Worm (Caenorhabditis elegans) whole organism, late embryonic: Measurements from ENCODE around the gene adt-2.

Source experiments
- C38D4.7 ChIP-seq: fragments of 200-800 bp; sonication (Bioruptor generic); optimal IDR thresholded peaks from 2 replicates; lab custom pipeline; 2018; ENCODE audit warnings: mild to moderate bottlenecking, missing genetic modification characterization, moderate library complexity, missing compliant biosample characterization
- T23F11.4 ChIP-seq: fragments of 200-800 bp; sonication (Bioruptor generic); optimal IDR thresholded peaks from 2 replicates; lab custom pipeline; 2018; ENCODE audit warnings: mild to moderate bottlenecking, missing genetic modification characterization, missing compliant biosample characterization
- ahr-1 ChIP-seq: sonication (generic microtip); optimal IDR thresholded peaks from 2 replicates; lab custom pipeline; 2016; ENCODE audit warnings: missing genetic modification characterization, missing compliant biosample characterization
- ama-1 ChIP-seq: fragments of 150-350 bp; optimal IDR thresholded peaks from 2 replicates; lab custom pipeline; 2014
- ceh-14 ChIP-seq: sonication (generic microtip); optimal IDR thresholded peaks from 2 replicates; lab custom pipeline; 2016; ENCODE audit warnings: missing genotype, missing genetic modification characterization, missing compliant biosample characterization
- ceh-18 ChIP-seq: sonication (generic microtip); optimal IDR thresholded peaks from 2 replicates; lab custom pipeline; 2016; ENCODE audit warnings: missing genetic modification characterization, missing compliant biosample characterization
- ceh-30 ChIP-seq: fragments of 150-350 bp; optimal IDR thresholded peaks from 2 replicates; lab custom pipeline; 2014; ENCODE audit warnings: missing biosample characterization, missing genetic modification characterization
- ceh-45 ChIP-seq: fragments of 200-800 bp; sonication (Bioruptor generic); IDR thresholded peaks from 2 replicates; pipeline ENCODE4 v1.3.6; 2022; ENCODE audit warnings: missing genetic modification reagents, missing genetic modification characterization, missing compliant biosample characterization
- ceh-48 ChIP-seq: sonication (generic microtip); optimal IDR thresholded peaks from 2 replicates; lab custom pipeline; 2016; ENCODE audit warnings: missing genetic modification characterization, inconsistent platforms, missing compliant biosample characterization
- ceh-9 ChIP-seq: sonication (generic microtip); optimal IDR thresholded peaks from 2 replicates; lab custom pipeline; 2016; ENCODE audit warnings: mild to moderate bottlenecking, missing genetic modification characterization, inconsistent platforms, missing compliant biosample characterization
- dve-1 ChIP-seq: sonication (generic microtip); optimal IDR thresholded peaks from 2 replicates; lab custom pipeline; 2017; ENCODE audit warnings: antibody characterized with exemption, mild to moderate bottlenecking, missing genetic modification characterization, missing compliant biosample characterization
- elt-2 ChIP-seq: sonication (generic microtip); optimal IDR thresholded peaks from 2 replicates; lab custom pipeline; 2016; ENCODE audit warnings: missing genetic modification reagents, missing genetic modification characterization, missing compliant biosample characterization
- elt-4 ChIP-seq: sonication (generic microtip); optimal IDR thresholded peaks from 2 replicates; lab custom pipeline; 2016; ENCODE audit warnings: missing genetic modification characterization, missing compliant biosample characterization
- ets-4 ChIP-seq: sonication (generic microtip); optimal IDR thresholded peaks from 2 replicates; lab custom pipeline; 2016; ENCODE audit warnings: missing genetic modification characterization, missing compliant biosample characterization
- eyg-1 ChIP-seq: sonication (generic microtip); optimal IDR thresholded peaks from 2 replicates; lab custom pipeline; 2016; ENCODE audit warnings: missing genotype, missing genetic modification characterization, missing compliant biosample characterization
- fax-1 ChIP-seq: sonication (generic microtip); optimal IDR thresholded peaks from 2 replicates; lab custom pipeline; 2016; ENCODE audit warnings: missing genotype, missing genetic modification characterization, missing compliant biosample characterization
- fkh-10 ChIP-seq: fragments of 150-350 bp; optimal IDR thresholded peaks from 2 replicates; lab custom pipeline; 2014; ENCODE audit warnings: missing biosample characterization, missing genetic modification reagents, missing genetic modification characterization
- fkh-6 ChIP-seq: sonication (generic microtip); optimal IDR thresholded peaks from 2 replicates; lab custom pipeline; 2016; ENCODE audit warnings: missing genetic modification characterization, missing compliant biosample characterization
- gmeb-2 ChIP-seq: sonication (generic microtip); optimal IDR thresholded peaks from 2 replicates; lab custom pipeline; 2016; ENCODE audit warnings: missing genetic modification characterization, inconsistent platforms, missing compliant biosample characterization
- hlh-13 ChIP-seq: fragments of 200-800 bp; sonication (Bioruptor generic); optimal IDR thresholded peaks from 2 replicates; lab custom pipeline; 2018; ENCODE audit warnings: mild to moderate bottlenecking, missing genetic modification characterization, missing compliant biosample characterization
- hlh-30 ChIP-seq: sonication (generic microtip); optimal IDR thresholded peaks from 2 replicates; lab custom pipeline; 2017; ENCODE audit warnings: antibody characterized with exemption, missing genetic modification characterization, missing compliant biosample characterization; ENCODE audit not compliant: insufficient read depth
- hlh-6 ChIP-seq: sonication (generic microtip); optimal IDR thresholded peaks from 2 replicates; lab custom pipeline; 2016; ENCODE audit warnings: missing genotype, missing genetic modification characterization, missing compliant biosample characterization
- hlh-8 ChIP-seq: sonication (generic microtip); optimal IDR thresholded peaks from 2 replicates; lab custom pipeline; 2016; ENCODE audit warnings: missing genotype, missing genetic modification characterization, missing compliant biosample characterization
- lim-6 ChIP-seq: sonication (generic microtip); optimal IDR thresholded peaks from 2 replicates; lab custom pipeline; 2016; ENCODE audit warnings: missing genetic modification characterization, missing compliant biosample characterization
- madf-2 ChIP-seq: sonication (generic microtip); optimal IDR thresholded peaks from 2 replicates; lab custom pipeline; 2017; ENCODE audit warnings: missing genetic modification characterization, missing compliant biosample characterization
- mec-3 ChIP-seq: sonication (generic microtip); optimal IDR thresholded peaks from 2 replicates; lab custom pipeline; 2016; ENCODE audit warnings: borderline replicate concordance, missing genetic modification characterization, missing compliant biosample characterization
- nfya-1 ChIP-seq: sonication (generic microtip); optimal IDR thresholded peaks from 2 replicates; lab custom pipeline; 2017; ENCODE audit warnings: missing genetic modification characterization, mild to moderate bottlenecking, missing compliant biosample characterization, antibody characterized with exemption, moderate library complexity
- nhr-11 ChIP-seq: fragments of 150-350 bp; optimal IDR thresholded peaks from 2 replicates; lab custom pipeline; 2014; ENCODE audit warnings: missing biosample characterization, missing genetic modification characterization
- npax-4 ChIP-seq: sonication (generic microtip); optimal IDR thresholded peaks from 2 replicates; lab custom pipeline; 2016; ENCODE audit warnings: missing genetic modification characterization, missing compliant biosample characterization
- odd-2 ChIP-seq: sonication (generic microtip); optimal IDR thresholded peaks from 2 replicates; lab custom pipeline; 2017; ENCODE audit warnings: antibody characterized with exemption, mild to moderate bottlenecking, missing genetic modification characterization, missing compliant biosample characterization
- pat-9 ChIP-seq: fragments of 200-800 bp; sonication (Bioruptor generic); optimal IDR thresholded peaks from 2 replicates; lab custom pipeline; 2018; ENCODE audit warnings: mild to moderate bottlenecking, missing genetic modification characterization, moderate library complexity, missing compliant biosample characterization
- pha-4 ChIP-seq: fragments of 150-350 bp; optimal IDR thresholded peaks from 2 replicates; lab custom pipeline; 2018; ENCODE audit warnings: missing biosample characterization, missing genetic modification reagents, missing genetic modification characterization
- pros-1 ChIP-seq: fragments of 150-350 bp; optimal IDR thresholded peaks from 2 replicates; lab custom pipeline; 2014; ENCODE audit warnings: missing biosample characterization, missing genetic modification reagents, missing genetic modification characterization
- ref-2 ChIP-seq: sonication (generic microtip); optimal IDR thresholded peaks from 2 replicates; lab custom pipeline; 2016; ENCODE audit warnings: missing genetic modification characterization, missing compliant biosample characterization
- rnt-1 ChIP-seq: sonication (generic microtip); optimal IDR thresholded peaks from 2 replicates; lab custom pipeline; 2016; ENCODE audit warnings: missing genetic modification characterization, missing compliant biosample characterization
- sdc-2 ChIP-seq: sonication (generic microtip); optimal IDR thresholded peaks from 2 replicates; lab custom pipeline; 2016; ENCODE audit warnings: missing genotype, missing genetic modification characterization, missing compliant biosample characterization
- sox-4 ChIP-seq: sonication (generic microtip); optimal IDR thresholded peaks from 2 replicates; lab custom pipeline; 2017; ENCODE audit warnings: mild to moderate bottlenecking, missing genetic modification characterization, inconsistent platforms, missing compliant biosample characterization
- syd-9 ChIP-seq: sonication (generic microtip); optimal IDR thresholded peaks from 2 replicates; lab custom pipeline; 2016; ENCODE audit warnings: mild to moderate bottlenecking, missing genetic modification characterization, moderate library complexity, missing compliant biosample characterization
- tbx-2 ChIP-seq: sonication (generic microtip); optimal IDR thresholded peaks from 2 replicates; lab custom pipeline; 2016; ENCODE audit warnings: missing genetic modification characterization, missing compliant biosample characterization
- unc-3 ChIP-seq, 2 experiments: fragments of 200-800 bp in 1 of 2; sonication (Bioruptor generic) in 1 of 2; sonication (generic microtip) in 1 of 2; conservative IDR thresholded peaks in 1 of 2; optimal IDR thresholded peaks in 1 of 2; 2 replicates each; pipeline versions ENCODE4 v1.3.6 to Lab custom; 2016 to 2022; ENCODE audit warnings: missing compliant biosample characterization in 2 of 2, missing genetic modification characterization in 2 of 2, missing genetic modification reagents in 1 of 2
- unc-86 ChIP-seq: sonication (generic microtip); optimal IDR thresholded peaks from 2 replicates; lab custom pipeline; 2016; ENCODE audit warnings: missing genetic modification characterization, missing compliant biosample characterization
- zip-5 ChIP-seq: sonication (generic microtip); optimal IDR thresholded peaks from 2 replicates; lab custom pipeline; 2016; ENCODE audit warnings: missing genetic modification characterization, missing compliant biosample characterization
- ztf-16 ChIP-seq: sonication (generic microtip); optimal IDR thresholded peaks from 2 replicates; lab custom pipeline; 2017; ENCODE audit warnings: missing genetic modification characterization, missing compliant biosample characterization

adt-2 gene

ce11 chrX:7593931-7594544 lies 8.0 kb downstream of the adt-2 start:
- TF ChIP-seq sdc-2 (no peak), syd-9 (no peak), eyg-1 (tag; lab: Kevin White, UChicago) (no peak), pha-4 (tag; lab: Kevin White, UChicago) (no peak), npax-4 (tag; lab: Kevin White, UChicago) (no peak), hlh-30 (no peak), pat-9 (tag; lab: Kevin White, UChicago) (no peak)

DNA sequence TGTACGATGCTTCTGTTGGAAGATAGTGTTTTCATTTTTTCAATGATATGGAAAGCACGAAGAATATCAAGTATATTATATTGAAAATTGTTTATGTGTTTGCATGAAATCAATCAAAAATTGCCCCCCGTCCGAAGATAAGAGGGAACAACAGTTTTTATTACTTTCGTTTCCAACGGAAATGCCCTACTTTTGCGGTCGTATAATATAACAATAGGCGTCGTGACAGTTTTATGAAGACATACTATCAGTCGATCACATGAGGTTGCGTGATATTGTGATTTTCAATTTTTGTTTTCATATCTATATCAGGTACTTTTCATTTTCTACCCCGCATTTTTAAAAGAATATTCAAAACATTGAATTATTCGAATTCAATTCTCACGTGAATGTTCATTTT lies 10.0 kb downstream of the adt-2 start:
- TF ChIP-seq hlh-6 (no peak), gmeb-2 (tag; lab: Kevin White, UChicago) (no peak), odd-2 (tag; lab: Kevin White, UChicago) (no peak), ahr-1 (tag; lab: Kevin White, UChicago) (no peak), ztf-16 (no peak), ceh-14 (tag; lab: Kevin White, UChicago) (no peak), pha-4 (tag; lab: Kevin White, UChicago) (no peak), ceh-48 (tag; lab: Kevin White, UChicago) (no peak), unc-86 (tag; lab: Kevin White, UChicago) (no peak), madf-2 (tag; lab: Kevin White, UChicago) (no peak)

ce11 chrX:7596627-7597026 lies 10.6 kb downstream of the adt-2 start, which contains the start of gene C44E12.1:
Gene C44E12.1, plus strand, starts transcription at chrX:7596927.
- TF ChIP-seq fkh-6 (tag; lab: Kevin White, UChicago) (no peak), ama-1 (no peak), nhr-11 (no peak), nfya-1 (tag; lab: Kevin White, UChicago) (no peak), hlh-8 (tag; lab: Kevin White, UChicago) (no peak), sdc-2 (no peak), elt-4 (tag; lab: Kevin White, UChicago) (no peak), eyg-1 (tag; lab: Kevin White, UChicago) (no peak), hlh-13 (GFP tag; lab: Kevin White, UChicago) (no peak), mec-3 (tag; lab: Kevin White, UChicago) (no peak), unc-86 (tag; lab: Kevin White, UChicago) (no peak), C38D4.7 (GFP tag; lab: Kevin White, UChicago) (no peak), ceh-18 (no peak), rnt-1 (tag; lab: Kevin White, UChicago) (no peak)

- no peak for TF ChIP-seq hlh-8 (tag; lab: Kevin White, UChicago)
- no peak for TF ChIP-seq T23F11.4 (GFP tag; lab: Kevin White, UChicago)
- TF ChIP-seq dve-1 (tag; lab: Kevin White, UChicago): no peak
- TF ChIP-seq, all 69 proteins: peak for 0
These were observed 22.0 kb downstream of the adt-2 start, which contains the start of gene twk-17 for ce11 chrX:7607982-7608381. Gene twk-17, minus strand, starts transcription at chrX:7608082.

DNA sequence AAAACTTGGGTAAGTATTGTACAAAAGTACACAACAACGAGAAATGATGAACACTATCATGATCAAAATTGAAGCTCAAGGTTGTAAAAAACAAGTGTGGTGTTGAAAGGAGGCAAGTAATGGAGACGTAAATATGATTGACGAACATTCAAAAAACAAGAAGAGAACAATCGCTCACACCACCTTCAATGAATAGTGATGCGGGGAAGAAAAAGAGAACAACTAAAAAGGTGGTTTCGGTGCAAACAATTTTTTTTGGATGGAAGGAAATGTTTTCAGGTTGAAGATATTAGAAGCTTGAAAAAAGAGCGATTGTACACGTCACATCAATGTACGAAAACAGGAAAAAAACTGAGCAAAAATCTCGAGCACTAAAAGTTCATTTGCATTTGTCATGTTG lies 28.5 kb downstream of the adt-2 start:
- no peak for TF ChIP-seq fkh-10
- no peak for TF ChIP-seq ceh-30

ce11 chrX:7627351-7627750 lies 41.3 kb downstream of the adt-2 start, which contains the start of gene nlp-61:
Gene nlp-61, plus strand, starts transcription at chrX:7627651.
- TF ChIP-seq tbx-2 (tag; lab: Kevin White, UChicago) (no peak), ref-2 (no peak), ceh-9 (tag; lab: Kevin White, UChicago) (no peak), pros-1 (tag; lab: Kevin White, UChicago) (no peak), ceh-45 (no peak), unc-3 (GFP tag; conservative IDR thresholded peaks at IDR 0.05; lab: Robert Waterston, UW) (no peak), unc-3 (tag; optimal IDR thresholded peaks at IDR 0.05; lab: Kevin White, UChicago) (no peak), rnt-1 (tag; lab: Kevin White, UChicago) (no peak), ama-1 (no peak), elt-2 (tag; lab: Kevin White, UChicago) (no peak), hlh-6 (no peak), pha-4 (tag; lab: Kevin White, UChicago) (no peak), ets-4 (tag; lab: Kevin White, UChicago) (no peak), zip-5 (no peak), nhr-11 (no peak), madf-2 (tag; lab: Kevin White, UChicago) (no peak), fax-1 (tag; lab: Kevin White, UChicago) (no peak), sox-4 (no peak), lim-6 (tag; lab: Kevin White, UChicago) (no peak)
